Worm (Caenorhabditis elegans) whole organism, early embryonic: ENCODE data around the gene nspg-7.2.

Experiments used
- aly-1 ChIP-seq: sonication (generic microtip); optimal IDR thresholded peaks from 2 replicates; lab custom pipeline; 2016; ENCODE audit warnings: missing genetic modification characterization, missing compliant biosample characterization
- ama-1 ChIP-seq: fragments of 150-350 bp; optimal IDR thresholded peaks from 2 replicates; lab custom pipeline; 2014
- flt-1 ChIP-seq: fragments of 200-800 bp; sonication (Bioruptor generic); IDR thresholded peaks from 2 replicates; pipeline ENCODE4 v1.3.6; 2022; ENCODE audit warnings: missing genetic modification characterization, missing compliant biosample characterization
- hmbx-1 ChIP-seq: sonication (generic microtip); optimal IDR thresholded peaks from 2 replicates; lab custom pipeline; 2016; ENCODE audit warnings: mild to moderate bottlenecking, missing genetic modification characterization, missing compliant biosample characterization
- hnd-1 ChIP-seq: sonication (generic microtip); optimal IDR thresholded peaks from 2 replicates; lab custom pipeline; 2016; ENCODE audit warnings: missing genetic modification characterization, missing compliant biosample characterization
- pes-1 ChIP-seq: fragments of 200-800 bp; sonication (Bioruptor generic); IDR thresholded peaks from 2 replicates; pipeline ENCODE4 v1.3.6; 2022; ENCODE audit warnings: missing genetic modification reagents, missing genetic modification characterization, missing compliant biosample characterization

DNA sequence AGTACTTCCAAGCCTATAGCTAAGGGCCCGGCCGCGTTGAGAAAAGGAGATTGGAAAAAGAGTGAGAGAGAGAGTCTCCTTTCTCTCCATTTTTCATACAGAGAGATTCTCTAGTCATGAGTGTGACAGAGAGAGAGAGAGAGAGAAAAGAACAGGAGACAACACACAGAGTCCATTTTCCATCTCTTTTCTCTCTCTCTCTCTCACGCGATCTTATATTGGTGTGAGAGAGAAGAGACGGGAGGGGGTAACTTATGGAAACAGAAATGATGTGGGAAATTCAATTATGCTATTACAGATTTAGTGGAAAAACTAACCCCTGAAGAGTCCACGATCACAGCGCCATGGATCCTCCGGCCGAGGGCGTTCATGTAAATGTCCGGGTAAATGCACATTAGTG lies 14.9 kb upstream of the nspg-7.2 start:
- TF ChIP-seq ama-1 (lab: Kevin White, UChicago), result no peak
- TF ChIP-seq aly-1 (tag; lab: Kevin White, UChicago), result no peak
- TF ChIP-seq hmbx-1 (tag; lab: Kevin White, UChicago), result no peak
- TF ChIP-seq hnd-1, result no peak
- TF ChIP-seq flt-1 (GFP tag; lab: Robert Waterston, UW), result no peak
- no peak for TF ChIP-seq pes-1
